Fruit fly (Drosophila melanogaster): Measurements from ENCODE around the gene drn.

The drn gene

DNA sequence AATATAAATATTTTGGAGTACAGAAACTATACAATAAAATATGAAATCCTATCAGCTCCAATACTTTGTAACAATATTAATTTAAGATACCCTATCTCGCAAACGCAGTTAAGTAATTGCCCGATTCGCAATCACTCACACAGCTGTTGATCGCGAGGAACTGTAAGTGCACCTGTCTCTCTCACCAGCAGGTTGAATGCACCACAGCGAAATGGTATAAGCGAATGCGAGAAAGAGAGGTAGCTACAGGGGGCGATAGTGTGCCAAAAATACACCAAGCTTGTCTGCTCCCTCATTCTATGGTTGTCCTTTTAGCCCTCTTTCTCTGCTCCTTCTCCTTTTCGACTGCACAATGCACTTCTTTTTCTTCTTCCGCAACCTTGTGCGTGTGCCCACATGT, 1.2 kb upstream of the drn start:
- TF ChIP-seq Mio (GFP tag; optimal IDR thresholded peaks at IDR 0.05), result no peak
- TF ChIP-seq GATAd (GFP tag; optimal IDR thresholded peaks at IDR 0.05), result no peak
- TF ChIP-seq sage (GFP tag; optimal IDR thresholded peaks at IDR 0.05), result peak; percentile 62
- no peak for TF ChIP-seq foxo (GFP tag; optimal IDR thresholded peaks at IDR 0.05)
- TF ChIP-seq Hnf4 (GFP tag; optimal IDR thresholded peaks at IDR 0.05), result no peak
- TF ChIP-seq Hr83 (GFP tag; optimal IDR thresholded peaks at IDR 0.05; ENCODE audit: poor library complexity, severe bottlenecking), result peak; percentile 72
- TF ChIP-seq Sp1 (GFP tag; optimal IDR thresholded peaks at IDR 0.05), result no peak
- no peak for TF ChIP-seq Abd-B (GFP tag; optimal IDR thresholded peaks at IDR 0.05)
- peak; percentile 95 for TF ChIP-seq psq (GFP tag; optimal IDR thresholded peaks at IDR 0.05)
- TF ChIP-seq OdsH (GFP tag; optimal IDR thresholded peaks at IDR 0.05), result no peak
- peak; percentile 60 for TF ChIP-seq Vsx2 (GFP tag; optimal IDR thresholded peaks at IDR 0.05; ENCODE audit: partially characterized antibody)
- TF ChIP-seq N (GFP tag; optimal IDR thresholded peaks at IDR 0.05), result no peak
- peak; percentile 39 for TF ChIP-seq Dif (GFP tag; optimal IDR thresholded peaks at IDR 0.05; ENCODE audit: partially characterized antibody)

DNA sequence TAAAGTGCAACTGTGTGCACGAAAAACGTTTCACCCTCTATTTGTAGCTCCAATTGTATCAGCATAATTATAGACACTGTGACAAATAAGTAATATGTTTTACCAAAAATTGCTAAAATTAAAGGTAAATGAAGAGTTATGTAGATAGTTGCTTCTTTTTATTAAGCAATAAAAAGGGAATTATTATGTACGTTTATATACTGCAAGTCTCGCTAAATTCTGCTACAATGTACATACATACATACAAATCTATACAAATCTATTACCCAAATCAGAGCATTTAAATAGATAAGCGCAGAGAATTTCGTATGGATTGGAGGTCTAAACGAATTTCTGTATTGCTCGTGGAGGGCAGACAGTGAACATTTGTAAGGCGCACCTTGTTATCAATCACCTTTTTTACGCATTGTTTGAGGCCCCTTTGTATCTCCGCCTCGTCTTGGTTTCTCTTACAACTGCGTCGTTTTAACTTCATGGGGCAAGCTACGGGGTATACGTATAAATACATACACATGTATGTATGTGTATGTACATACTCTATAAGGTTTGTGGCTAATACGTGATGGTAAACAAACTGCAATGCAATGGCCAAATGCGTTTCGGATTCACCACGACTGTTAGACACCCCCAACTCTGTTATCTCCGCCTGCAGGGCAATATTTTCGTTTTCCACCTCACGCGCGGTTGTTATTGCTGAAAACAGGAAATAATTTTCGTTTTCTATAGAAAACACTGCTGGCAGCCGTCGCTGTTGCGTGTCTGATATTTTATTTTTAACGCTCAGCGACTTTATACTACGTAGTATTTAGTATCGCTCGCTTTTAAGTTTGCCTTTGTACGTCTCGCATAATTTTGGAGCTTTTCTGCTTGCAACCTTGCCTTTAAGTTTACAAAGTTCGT, 590 bp upstream of the drn start:
- TF ChIP-seq Dif (GFP tag; optimal IDR thresholded peaks at IDR 0.05; ENCODE audit: partially characterized antibody) (no peak), Vsx2 (GFP tag; optimal IDR thresholded peaks at IDR 0.05; ENCODE audit: partially characterized antibody) (no peak), Mio (GFP tag; optimal IDR thresholded peaks at IDR 0.05) (no peak), jim (GFP tag; optimal IDR thresholded peaks at IDR 0.05) (no peak), usp (GFP tag; optimal IDR thresholded peaks at IDR 0.05) (no peak), Hnf4 (GFP tag; optimal IDR thresholded peaks at IDR 0.05) (peak; percentile 26), tai (GFP tag; optimal IDR thresholded peaks at IDR 0.05) (peak; percentile 12), sv (GFP tag; optimal IDR thresholded peaks at IDR 0.05) (no peak), CG32264 (GFP tag; optimal IDR thresholded peaks at IDR 0.05) (no peak), GATAd (GFP tag; optimal IDR thresholded peaks at IDR 0.05) (no peak), dmrt93B (GFP tag; optimal IDR thresholded peaks at IDR 0.05) (peak; percentile 20), rgr (GFP tag; optimal IDR thresholded peaks at IDR 0.05) (peak; percentile 51), Hr83 (GFP tag; optimal IDR thresholded peaks at IDR 0.05; ENCODE audit: poor library complexity, severe bottlenecking) (peak; percentile 13), foxo (GFP tag; optimal IDR thresholded peaks at IDR 0.05) (peak in 1 of 2 experiments; percentile 65), sage (GFP tag; optimal IDR thresholded peaks at IDR 0.05) (no peak), CrebA (GFP tag; optimal IDR thresholded peaks at IDR 0.05; ENCODE audit: borderline replicate concordance) (no peak), dsf (GFP tag; optimal IDR thresholded peaks at IDR 0.05; ENCODE audit: borderline replicate concordance) (no peak), Myc (optimal IDR thresholded peaks at IDR 0.05) (no peak), br (GFP tag; optimal IDR thresholded peaks at IDR 0.05) (peak; percentile 20), Sp1 (GFP tag; optimal IDR thresholded peaks at IDR 0.05) (peak; percentile 32), h (GFP tag; optimal IDR thresholded peaks at IDR 0.05) (peak; percentile 73), N (GFP tag; optimal IDR thresholded peaks at IDR 0.05) (no peak), woc (GFP tag; optimal IDR thresholded peaks at IDR 0.05) (peak; percentile 63), Rel (GFP tag; optimal IDR thresholded peaks at IDR 0.05) (no peak), Rel (tag; optimal IDR thresholded peaks at IDR 0.05) (no peak), CG9705 (GFP tag; optimal IDR thresholded peaks at IDR 0.05) (no peak), brk (GFP tag; optimal IDR thresholded peaks at IDR 0.05) (no peak), HLH106 (tag; optimal IDR thresholded peaks at IDR 0.05) (peak; percentile 58), pan (optimal IDR thresholded peaks at IDR 0.05) (no peak), psq (GFP tag; optimal IDR thresholded peaks at IDR 0.05) (peak; percentile 87), lola (GFP tag; optimal IDR thresholded peaks at IDR 0.05) (no peak), fru (GFP tag; optimal IDR thresholded peaks at IDR 0.05) (peak; percentile 67), OdsH (GFP tag; optimal IDR thresholded peaks at IDR 0.05) (peak; percentile 75), Hr78 (GFP tag; optimal IDR thresholded peaks at IDR 0.05) (no peak), Jra (GFP tag; optimal IDR thresholded peaks at IDR 0.05) (peak; percentile 57), Dfd (GFP tag; optimal IDR thresholded peaks at IDR 0.05) (no peak), dl (GFP tag; optimal IDR thresholded peaks at IDR 0.05; ENCODE audit: insufficient read depth in 1 of 2, partially characterized antibody in 2 of 2) (peak in 1 of 2 experiments; percentile 36), ey (GFP tag; optimal IDR thresholded peaks at IDR 0.05) (peak; percentile 71), Abd-B (GFP tag; optimal IDR thresholded peaks at IDR 0.05) (no peak)

All from whole organism, wandering third instar larva.